Worm (Caenorhabditis elegans): ENCODE data around the gene B0545.4.
"Not testable (repeated sequence)": the region's sequence is repeated elsewhere in the genome, so short reads cannot be mapped to it uniquely, and the experiment has no call there.

B0545.4 gene

ce11 chrIV:121607-122006 is 12.4 kb upstream of the B0545.4 start, which contains the start of gene tut-1:
TSS of gene tut-1 (minus strand) at chrIV:121707.
- TF ChIP-seq nhr-28 (tag; optimal IDR thresholded peaks at IDR 0.05) (no peak), daf-12 (tag; optimal IDR thresholded peaks at IDR 0.05) (no peak), unc-39 (tag; optimal IDR thresholded peaks at IDR 0.05) (no peak), nfya-1 (tag; optimal IDR thresholded peaks at IDR 0.05; ENCODE audit: insufficient read depth) (no peak), nhr-77 (tag; optimal IDR thresholded peaks at IDR 0.05) (no peak), ceh-28 (tag; optimal IDR thresholded peaks at IDR 0.05) (no peak), ceh-82 (tag; optimal IDR thresholded peaks at IDR 0.05) (no peak), ceh-16 (tag; optimal IDR thresholded peaks at IDR 0.05) (no peak), skn-1 (tag; optimal IDR thresholded peaks at IDR 0.05) (no peak), ama-1 (optimal IDR thresholded peaks at IDR 0.05) (no peak), zag-1 (tag; optimal IDR thresholded peaks at IDR 0.05) (no peak), mml-1 (tag; optimal IDR thresholded peaks at IDR 0.05) (no peak)

ce11 chrIV:119792-120191 is 10.6 kb upstream of the B0545.4 start:
- TF ChIP-seq elt-1 (tag; optimal IDR thresholded peaks at IDR 0.05) (no peak), fkh-2 (tag; optimal IDR thresholded peaks at IDR 0.05) (no peak), nhr-11 (tag; optimal IDR thresholded peaks at IDR 0.05) (no peak), ztf-4 (tag; optimal IDR thresholded peaks at IDR 0.05) (no peak), daf-12 (tag; optimal IDR thresholded peaks at IDR 0.05) (no peak), ceh-28 (tag; optimal IDR thresholded peaks at IDR 0.05) (no peak), lsy-12 (tag; optimal IDR thresholded peaks at IDR 0.05) (no peak), ceh-82 (tag; optimal IDR thresholded peaks at IDR 0.05) (no peak), unc-62 (GFP tag; optimal IDR thresholded peaks at IDR 0.05) (no peak), elt-3 (tag; optimal IDR thresholded peaks at IDR 0.05) (no peak)

- TF ChIP-seq mml-1 (tag; optimal IDR thresholded peaks at IDR 0.05) (no peak), eor-1 (tag; optimal IDR thresholded peaks at IDR 0.05) (no peak), egl-5 (tag; optimal IDR thresholded peaks at IDR 0.05) (no peak), elt-3 (tag; optimal IDR thresholded peaks at IDR 0.05) (no peak), fkh-2 (tag; optimal IDR thresholded peaks at IDR 0.05) (no peak), mdl-1 (tag; optimal IDR thresholded peaks at IDR 0.05) (no peak), daf-12 (tag; optimal IDR thresholded peaks at IDR 0.05) (no peak), ceh-16 (tag; optimal IDR thresholded peaks at IDR 0.05) (no peak), egl-27 (tag; optimal IDR thresholded peaks at IDR 0.05) (no peak), nfya-1 (tag; optimal IDR thresholded peaks at IDR 0.05; ENCODE audit: insufficient read depth) (no peak), snpc-4 (tag; optimal IDR thresholded peaks at IDR 0.05) (no peak), elt-1 (tag; optimal IDR thresholded peaks at IDR 0.05) (no peak), nhr-28 (tag; optimal IDR thresholded peaks at IDR 0.05) (no peak), nhr-11 (tag; optimal IDR thresholded peaks at IDR 0.05) (no peak), nhr-43 (tag; optimal IDR thresholded peaks at IDR 0.05; ENCODE audit: poor library complexity, severe bottlenecking) (no peak)
These were observed 9.6 kb upstream of the B0545.4 start for ce11 chrIV:118786-119185.

- not testable (repeated sequence) for TF ChIP-seq snpc-4, ceh-28, lin-15B (tag; optimal IDR thresholded peaks at IDR 0.05)
These were observed 2.2 kb upstream of the B0545.4 start, which contains the start of gene F29C4.4 for ce11 chrIV:111377-111776. TSS of gene F29C4.4 (plus strand) at chrIV:111677.

- peak; percentile 96 for TF ChIP-seq nhr-25 (tag; optimal IDR thresholded peaks at IDR 0.05)
- no peak for TF ChIP-seq sea-2 (GFP tag; optimal IDR thresholded peaks at IDR 0.05)
- no peak for TF ChIP-seq lsy-12 (tag; optimal IDR thresholded peaks at IDR 0.05)
- no peak for TF ChIP-seq ama-1 (optimal IDR thresholded peaks at IDR 0.05)
- TF ChIP-seq ceh-28 (tag; optimal IDR thresholded peaks at IDR 0.05) = no peak
- peak; percentile 3 for TF ChIP-seq nfya-1 (tag; optimal IDR thresholded peaks at IDR 0.05; ENCODE audit: insufficient read depth)
- no peak for TF ChIP-seq fos-1 (tag; optimal IDR thresholded peaks at IDR 0.05)
- TF ChIP-seq nhr-23 (tag; optimal IDR thresholded peaks at IDR 0.05) = peak; percentile 62
- no peak for TF ChIP-seq snpc-4 (tag; optimal IDR thresholded peaks at IDR 0.05)
- TF ChIP-seq lin-39 (tag; optimal IDR thresholded peaks at IDR 0.05) = no peak
- TF ChIP-seq ztf-11 (tag; optimal IDR thresholded peaks at IDR 0.05) = no peak
- TF ChIP-seq zag-1 (tag; optimal IDR thresholded peaks at IDR 0.05) = no peak
- TF ChIP-seq elt-1 (tag; optimal IDR thresholded peaks at IDR 0.05) = no peak
- TF ChIP-seq egl-27 (tag; optimal IDR thresholded peaks at IDR 0.05) = no peak
- TF ChIP-seq daf-12 (tag; optimal IDR thresholded peaks at IDR 0.05) = no peak
- TF ChIP-seq tbx-2 (tag; optimal IDR thresholded peaks at IDR 0.05) = no peak
- no peak for TF ChIP-seq mdl-1 (tag; optimal IDR thresholded peaks at IDR 0.05)
- no peak for TF ChIP-seq pqm-1 (tag; optimal IDR thresholded peaks at IDR 0.05)
- TF ChIP-seq R02D3.7 (tag; optimal IDR thresholded peaks at IDR 0.05) = no peak
- TF ChIP-seq ceh-9 (tag; optimal IDR thresholded peaks at IDR 0.05) = no peak
- TF ChIP-seq fkh-2 (tag; optimal IDR thresholded peaks at IDR 0.05) = no peak
- no peak for TF ChIP-seq nhr-11 (tag; optimal IDR thresholded peaks at IDR 0.05)
- no peak for TF ChIP-seq nhr-76 (tag; optimal IDR thresholded peaks at IDR 0.05)
- TF ChIP-seq fkh-10 (GFP tag; optimal IDR thresholded peaks at IDR 0.05) = no peak
- TF ChIP-seq nhr-43 (tag; optimal IDR thresholded peaks at IDR 0.05; ENCODE audit: poor library complexity, severe bottlenecking) = peak; percentile 13
- TF ChIP-seq mml-1 (tag; optimal IDR thresholded peaks at IDR 0.05) = no peak
- TF ChIP-seq aly-2 (tag; optimal IDR thresholded peaks at IDR 0.05) = no peak
- TF ChIP-seq ceh-82 (tag; optimal IDR thresholded peaks at IDR 0.05) = no peak
These were observed 6.4 kb downstream of the B0545.4 start for ce11 chrIV:102848-103247.

Measured in whole organism, L3 larva.